Worm (Caenorhabditis elegans) whole organism, L1 larva: Measurements from ENCODE around the gene jud-4.

Source experiments
- C16A3.4 ChIP-seq: fragments of 150-350 bp; optimal IDR thresholded peaks from 2 replicates; lab custom pipeline; 2014; ENCODE audit warnings: missing biosample characterization, missing genetic modification characterization
- C34B4.2 ChIP-seq: sonication (generic microtip); optimal IDR thresholded peaks from 2 replicates; lab custom pipeline; 2017; ENCODE audit warnings: mild to moderate bottlenecking, missing genetic modification characterization, missing compliant biosample characterization
- blmp-1 ChIP-seq: fragments of 150-350 bp; optimal IDR thresholded peaks from 2 replicates; lab custom pipeline; 2014; ENCODE audit warnings: missing biosample characterization, missing genetic modification characterization
- ceh-63 ChIP-seq: fragments of 200-800 bp; sonication (Bioruptor generic); optimal IDR thresholded peaks from 2 replicates; lab custom pipeline; 2018; ENCODE audit warnings: mild to moderate bottlenecking, missing genetic modification characterization, missing compliant biosample characterization
- ceh-8 ChIP-seq: fragments of 200-800 bp; sonication (Bioruptor generic); optimal IDR thresholded peaks from 2 replicates; lab custom pipeline; 2018; ENCODE audit warnings: mild to moderate bottlenecking, missing genetic modification characterization, moderate library complexity, missing compliant biosample characterization
- ceh-82 ChIP-seq, 3 experiments: fragments of 150-350 bp in 1 of 3; sonication (generic microtip) in 2 of 3; optimal IDR thresholded peaks; 2 replicates each; lab custom pipeline; 2014 to 2017; ENCODE audit warnings: missing biosample characterization in 3 of 3, missing genetic modification characterization in 3 of 3
- ceh-88 ChIP-seq: fragments of 200-800 bp; sonication (Bioruptor generic); IDR thresholded peaks from 2 replicates; pipeline ENCODE4 v1.3.6; 2022; ENCODE audit warnings: missing genetic modification characterization, missing compliant biosample characterization
- ceh-90 ChIP-seq: sonication (generic microtip); optimal IDR thresholded peaks from 2 replicates; lab custom pipeline; 2016; ENCODE audit warnings: missing genetic modification characterization, missing compliant biosample characterization
- ces-1 ChIP-seq: fragments of 150-350 bp; optimal IDR thresholded peaks from 2 replicates; lab custom pipeline; 2014; ENCODE audit warnings: missing biosample characterization, missing genetic modification reagents, missing genetic modification characterization
- efl-1 ChIP-seq, 4 experiments: fragments of 150-350 bp; optimal IDR thresholded peaks in 3 of 4; peaks in 1 of 4; 1 replicate in 1 of 4; 2 replicates in 3 of 4; lab custom pipeline; 2014; ENCODE audit warnings: missing biosample characterization in 2 of 4, missing genetic modification characterization in 2 of 4, missing genetic modification reagents in 2 of 4
- elt-2 ChIP-seq: sonication (generic microtip); optimal IDR thresholded peaks from 2 replicates; lab custom pipeline; 2016; ENCODE audit warnings: missing genetic modification characterization, mild to moderate bottlenecking, inconsistent platforms, missing compliant biosample characterization, missing genetic modification reagents
- elt-3 ChIP-seq, 6 experiments: fragments of 150-350 bp in 1 of 6; sonication (generic microtip); optimal IDR thresholded peaks; 2 replicates each; lab custom pipeline; 2017 to 2018; ENCODE audit warnings: missing biosample characterization in 6 of 6, missing genetic modification characterization in 6 of 6, inconsistent platforms in 1 of 6
- grh-1 ChIP-seq: fragments of 200-800 bp; sonication (Bioruptor generic); IDR thresholded peaks from 2 replicates; pipeline ENCODE4 v1.3.6; 2022; ENCODE audit warnings: missing genetic modification reagents, missing genetic modification characterization, missing compliant biosample characterization
- hlh-17 ChIP-seq: fragments of 200-800 bp; sonication (Bioruptor generic); optimal IDR thresholded peaks from 2 replicates; lab custom pipeline; 2018; ENCODE audit warnings: missing genetic modification characterization, mild to moderate bottlenecking, missing compliant biosample characterization, moderate library complexity, borderline replicate concordance
- hpl-2 ChIP-seq: fragments of 150-350 bp; optimal IDR thresholded peaks from 2 replicates; lab custom pipeline; 2014; ENCODE audit warnings: missing biosample characterization, missing genetic modification reagents, missing genetic modification characterization
- irx-1 ChIP-seq: sonication (generic microtip); optimal IDR thresholded peaks from 2 replicates; lab custom pipeline; 2016; ENCODE audit warnings: missing genetic modification characterization, missing compliant biosample characterization
- isw-1 ChIP-seq: fragments of 200-800 bp; sonication (Bioruptor generic); IDR thresholded peaks from 2 replicates; pipeline ENCODE4 v1.3.6; 2022; ENCODE audit warnings: missing genetic modification characterization, missing compliant biosample characterization
- jun-1 ChIP-seq: fragments of 150-350 bp; optimal IDR thresholded peaks from 2 replicates; lab custom pipeline; 2014; ENCODE audit warnings: missing biosample characterization, missing genetic modification reagents, missing genetic modification characterization
- lin-13 ChIP-seq: fragments of 150-350 bp; optimal IDR thresholded peaks from 2 replicates; lab custom pipeline; 2014; ENCODE audit warnings: missing biosample characterization, missing genetic modification reagents, missing genetic modification characterization
- lin-14 ChIP-seq: fragments of 200-800 bp; sonication (Bioruptor generic); optimal IDR thresholded peaks from 2 replicates; lab custom pipeline; 2018; ENCODE audit warnings: mild to moderate bottlenecking, missing genetic modification characterization, moderate library complexity, missing compliant biosample characterization
- lin-15B ChIP-seq: fragments of 150-350 bp; sonication (generic microtip); optimal IDR thresholded peaks from 3 replicates; lab custom pipeline; 2014; ENCODE audit warnings: missing biosample characterization, missing genetic modification characterization
- lin-35 ChIP-seq, 2 experiments: fragments of 150-350 bp; optimal IDR thresholded peaks; 2 replicates each; lab custom pipeline; 2014; ENCODE audit warnings: missing biosample characterization in 2 of 2, missing genetic modification characterization in 2 of 2, missing genetic modification reagents in 2 of 2
- lin-39 ChIP-seq: fragments of 150-350 bp; optimal IDR thresholded peaks from 2 replicates; lab custom pipeline; 2014; ENCODE audit warnings: missing biosample characterization, missing genetic modification reagents, missing genetic modification characterization
- lir-3 ChIP-seq: sonication (generic microtip); optimal IDR thresholded peaks from 2 replicates; lab custom pipeline; 2016; ENCODE audit warnings: mild to moderate bottlenecking, missing genetic modification characterization, moderate library complexity, missing compliant biosample characterization; ENCODE audit not compliant: poor library complexity
- lsy-2 ChIP-seq, 2 experiments: fragments of 150-350 bp; optimal IDR thresholded peaks; 2 replicates each; lab custom pipeline; 2014; ENCODE audit warnings: missing biosample characterization in 2 of 2, missing genetic modification characterization in 2 of 2
- mdl-1 ChIP-seq, 2 experiments: fragments of 150-350 bp; optimal IDR thresholded peaks; 2 replicates each; lab custom pipeline; 2014 to 2017; ENCODE audit warnings: missing biosample characterization in 2 of 2, missing genetic modification characterization in 2 of 2, inconsistent platforms in 1 of 2
- mef-2 ChIP-seq: fragments of 150-350 bp; optimal IDR thresholded peaks from 2 replicates; lab custom pipeline; 2014; ENCODE audit warnings: missing biosample characterization, missing genetic modification characterization
- mep-1 ChIP-seq: fragments of 150-350 bp; optimal IDR thresholded peaks from 2 replicates; lab custom pipeline; 2014; ENCODE audit warnings: missing biosample characterization, missing genetic modification characterization
- nhr-11 ChIP-seq: fragments of 150-350 bp; optimal IDR thresholded peaks from 2 replicates; lab custom pipeline; 2014; ENCODE audit warnings: missing biosample characterization, missing genetic modification characterization
- nhr-12 ChIP-seq: sonication (generic microtip); optimal IDR thresholded peaks from 2 replicates; lab custom pipeline; 2017; ENCODE audit warnings: missing biosample characterization, missing genetic modification characterization
- nhr-19 ChIP-seq: fragments of 200-800 bp; sonication (Bioruptor generic); conservative IDR thresholded peaks from 2 replicates; pipeline ENCODE4 v1.3.6; 2022; ENCODE audit warnings: missing genetic modification characterization, missing compliant biosample characterization
- nhr-237 ChIP-seq: fragments of 150-350 bp; optimal IDR thresholded peaks from 2 replicates; lab custom pipeline; 2014; ENCODE audit warnings: missing biosample characterization, missing genetic modification characterization
- nhr-47 ChIP-seq: sonication (generic microtip); optimal IDR thresholded peaks from 2 replicates; lab custom pipeline; 2016; ENCODE audit warnings: mild to moderate bottlenecking, missing genetic modification characterization, moderate library complexity, missing compliant biosample characterization
- nhr-77 ChIP-seq: fragments of 150-350 bp; optimal IDR thresholded peaks from 2 replicates; lab custom pipeline; 2014; ENCODE audit warnings: missing biosample characterization, missing genetic modification characterization
- nhr-84 ChIP-seq: sonication (generic microtip); optimal IDR thresholded peaks from 2 replicates; lab custom pipeline; 2017; ENCODE audit warnings: missing biosample characterization, missing genetic modification characterization
- nhr-85 ChIP-seq: sonication (generic microtip); peaks from one replicate; lab custom pipeline; 2016; ENCODE audit warnings: missing genetic modification characterization, inconsistent platforms, missing compliant biosample characterization
- sup-37 ChIP-seq: fragments of 200-800 bp; sonication (Bioruptor generic); optimal IDR thresholded peaks from 2 replicates; lab custom pipeline; 2018; ENCODE audit warnings: mild to moderate bottlenecking, missing genetic modification characterization, missing compliant biosample characterization
- swsn-7 ChIP-seq: sonication (generic microtip); optimal IDR thresholded peaks from 2 replicates; lab custom pipeline; 2016; ENCODE audit warnings: missing genetic modification characterization, missing compliant biosample characterization
- unc-86 ChIP-seq: sonication (generic microtip); optimal IDR thresholded peaks from 2 replicates; lab custom pipeline; 2016; ENCODE audit warnings: missing genetic modification characterization, missing compliant biosample characterization
- vab-15 ChIP-seq: sonication (generic microtip); optimal IDR thresholded peaks from 2 replicates; lab custom pipeline; 2017; ENCODE audit warnings: missing genotype, mild to moderate bottlenecking, missing genetic modification characterization, missing compliant biosample characterization
- zip-4 ChIP-seq: fragments of 200-800 bp; sonication (Bioruptor generic); optimal IDR thresholded peaks from 2 replicates; lab custom pipeline; 2018; ENCODE audit warnings: mild to moderate bottlenecking, missing genetic modification characterization, moderate library complexity, missing compliant biosample characterization
- ztf-11 ChIP-seq, 2 experiments: sonication (generic microtip); optimal IDR thresholded peaks; 2 replicates each; lab custom pipeline; 2016 to 2017; ENCODE audit warnings: missing genetic modification characterization in 2 of 2, missing biosample characterization in 1 of 2, missing compliant biosample characterization in 1 of 2

Gene jud-4

ce11 chrX:15309138-15309537 lies 25.2 kb downstream of the jud-4 start, which contains the start of gene nhr-91:
TSS of gene nhr-91 (plus strand) at chrX:15309369.
- no peak for TF ChIP-seq hpl-2
- no peak for TF ChIP-seq lir-3
- no peak for TF ChIP-seq nhr-47 (tag; lab: Kevin White, UChicago)
- TF ChIP-seq elt-3 (tag; optimal IDR thresholded peaks at IDR 0.05; lab: Kevin White, UChicago): no peak
- TF ChIP-seq nhr-85: no peak
- TF ChIP-seq, all 84 proteins: peak for 0

- TF ChIP-seq blmp-1 (tag; lab: Kevin White, UChicago) (peak; percentile 100), nhr-85 (peak; percentile 73), grh-1 (peak; percentile 32; the same call in 1 of the 2 replicates), lsy-2 (tag; optimal IDR thresholded peaks at IDR 0.05; lab: Kevin White, UChicago) (no peak), nhr-12 (tag; lab: Kevin White, UChicago) (no peak), lin-14 (GFP tag; lab: Kevin White, UChicago) (peak; percentile 53)
- TF ChIP-seq, all 84 proteins: peak for 4
Observed at ce11 chrX:15310330-15310776, 26.4 kb downstream of the jud-4 start.

DNA sequence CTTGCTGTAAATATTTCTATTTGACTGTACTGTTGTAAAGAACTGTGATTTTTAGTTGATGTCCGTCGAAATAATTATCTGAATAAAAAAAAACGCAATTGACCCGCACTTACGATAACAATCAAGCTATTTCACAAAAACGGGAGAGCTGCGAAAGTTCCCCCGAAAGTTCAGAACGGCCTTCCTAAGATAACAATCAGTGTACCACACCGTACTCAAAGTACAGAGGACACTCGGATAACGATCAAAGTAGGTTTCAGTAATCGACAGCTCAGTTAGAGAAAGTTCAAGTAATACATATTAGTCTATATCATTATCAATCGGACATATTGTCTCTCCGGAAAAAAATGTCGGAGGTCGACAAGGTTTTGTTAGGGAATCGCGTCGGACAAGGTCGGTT lies 27.1 kb downstream of the jud-4 start:
- no peak for TF ChIP-seq C16A3.4
- TF ChIP-seq jun-1 (tag; lab: Kevin White, UChicago): no peak
- TF ChIP-seq nhr-47 (tag; lab: Kevin White, UChicago): no peak
- TF ChIP-seq nhr-11 (tag; lab: Kevin White, UChicago): no peak
- TF ChIP-seq isw-1 (GFP tag; lab: Robert Waterston, UW): no peak
- no peak for TF ChIP-seq ztf-11 (tag; optimal IDR thresholded peaks at IDR 0.05; lab: Kevin White, UChicago)
- no peak for TF ChIP-seq nhr-77 (tag; lab: Kevin White, UChicago)
- no peak for TF ChIP-seq lir-3

DNA sequence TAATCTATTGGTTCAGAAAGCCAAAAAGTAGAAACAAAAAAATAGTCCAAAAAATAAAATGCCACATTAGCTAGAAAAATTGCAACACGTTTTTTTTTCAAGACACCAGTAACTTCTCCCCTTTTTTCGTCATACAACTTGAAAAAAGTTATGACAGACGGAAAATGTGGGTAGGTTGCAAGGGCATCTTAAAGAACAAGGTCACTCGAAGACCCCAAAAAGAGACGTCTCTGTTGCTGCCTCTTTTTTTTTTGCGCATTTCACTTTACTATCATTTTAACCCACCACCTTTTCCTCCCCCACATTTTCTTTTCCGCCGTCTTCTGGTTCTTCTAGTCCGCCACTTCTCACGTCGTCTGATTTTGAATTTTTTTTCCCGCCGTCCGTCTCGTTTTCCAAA lies 28.2 kb downstream of the jud-4 start:
- TF ChIP-seq blmp-1 (tag; lab: Kevin White, UChicago) (peak; percentile 20), sup-37 (GFP tag; lab: Kevin White, UChicago) (no peak), swsn-7 (tag; lab: Kevin White, UChicago) (no peak), nhr-84 (tag; lab: Kevin White, UChicago) (no peak), elt-3 (tag; optimal IDR thresholded peaks at IDR 0.05; lab: Kevin White, UChicago) (no peak), hlh-17 (no peak), lin-15B (tag; lab: Kevin White, UChicago) (no peak), lin-35 (GFP tag; optimal IDR thresholded peaks at IDR 0.05; lab: Kevin White, UChicago) (no peak), lin-14 (GFP tag; lab: Kevin White, UChicago) (peak; percentile 16), vab-15 (no peak), nhr-85 (peak; percentile 23), lin-13 (no peak), ceh-90 (no peak), mef-2 (tag; lab: Kevin White, UChicago) (no peak), mep-1 (tag; lab: Kevin White, UChicago) (no peak), nhr-77 (tag; lab: Kevin White, UChicago) (no peak), irx-1 (no peak), nhr-19 (no peak), lir-3 (no peak), ceh-82 (tag; optimal IDR thresholded peaks at IDR 0.05; lab: Kevin White, UChicago) (no peak)

ce11 chrX:15312681-15313080 lies 28.8 kb downstream of the jud-4 start:
- TF ChIP-seq blmp-1 (tag; lab: Kevin White, UChicago) (peak; percentile 17), ceh-8 (GFP tag; lab: Kevin White, UChicago) (no peak), efl-1 (optimal IDR thresholded peaks at IDR 0.05; lab: Kevin White, UChicago) (no peak), efl-1 (GFP tag; optimal IDR thresholded peaks at IDR 0.05 in 1 of 2; lab: Kevin White, UChicago) (peak in 1 of 2 experiments; percentile 48)
- TF ChIP-seq, all 84 proteins: peak for 2

- TF ChIP-seq efl-1 (optimal IDR thresholded peaks at IDR 0.05; lab: Kevin White, UChicago) (no peak), efl-1 (GFP tag; optimal IDR thresholded peaks at IDR 0.05 in 1 of 2; lab: Kevin White, UChicago) (no peak), ceh-63 (no peak), ceh-88 (GFP tag; lab: Robert Waterston, UW) (no peak), irx-1 (no peak), elt-2 (tag; lab: Kevin White, UChicago) (no peak), lin-39 (no peak), C34B4.2 (tag; lab: Kevin White, UChicago) (no peak), ces-1 (no peak), unc-86 (tag; lab: Kevin White, UChicago) (no peak), isw-1 (GFP tag; lab: Robert Waterston, UW) (no peak), zip-4 (GFP tag; lab: Kevin White, UChicago) (no peak), nhr-237 (no peak), mdl-1 (tag; optimal IDR thresholded peaks at IDR 0.05; lab: Kevin White, UChicago) (no peak), hlh-17 (no peak), ceh-90 (no peak), lin-13 (no peak)
Observed at ce11 chrX:15317146-15317545, 33.2 kb downstream of the jud-4 start, which contains the start of gene glb-28. TSS of gene glb-28 (minus strand) at chrX:15317246.
